Fruit fly (Drosophila melanogaster): ENCODE results near the gene stai.

DNA sequence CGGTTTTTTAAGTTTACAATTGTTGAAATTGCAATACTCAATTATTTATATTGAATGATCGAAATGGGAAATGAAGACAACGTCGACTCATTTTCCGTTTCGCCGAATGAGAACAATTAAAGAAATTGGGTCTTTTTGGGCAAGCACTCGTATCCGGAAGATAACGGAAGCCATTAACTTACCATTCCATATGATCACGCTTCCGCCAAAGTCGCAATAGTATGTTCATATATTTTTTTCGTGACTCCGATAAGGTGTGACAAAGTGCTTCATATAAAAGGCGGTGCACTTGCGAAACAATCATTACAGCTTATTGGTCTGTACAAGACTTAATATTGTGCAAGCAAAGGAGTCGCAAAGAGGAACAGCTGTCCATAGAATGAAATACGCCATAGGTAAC, 51.5 kb downstream of the stai start, which contains the start of gene Muc26B:
- TF ChIP-seq CG14965 (GFP tag; optimal IDR thresholded peaks at IDR 0.05; ENCODE audit: borderline replicate concordance) (no peak), CG8478 (optimal IDR thresholded peaks at IDR 0.05) (no peak), CG16863 (GFP tag; optimal IDR thresholded peaks at IDR 0.05) (no peak), Xrp1 (GFP tag; IDR thresholded peaks at IDR 0.05) (no peak)

All from whole organism, embryonic.